Worm (Caenorhabditis elegans) whole organism, mixed stage, embryonic: Measurements from ENCODE around the gene bgnt-1.5.

Experiments
- blmp-1 ChIP-seq: fragments of 150-350 bp; optimal IDR thresholded peaks from 2 replicates; lab custom pipeline; 2014; ENCODE audit warnings: missing biosample characterization, missing genetic modification characterization
- ceh-83 ChIP-seq: fragments of 200-800 bp; sonication (Bioruptor generic); optimal IDR thresholded peaks from 2 replicates; lab custom pipeline; 2018; ENCODE audit warnings: mild to moderate bottlenecking, missing genetic modification characterization, missing compliant biosample characterization
- ces-1 ChIP-seq: fragments of 150-350 bp; optimal IDR thresholded peaks from 2 replicates; lab custom pipeline; 2014; ENCODE audit warnings: missing biosample characterization, missing genetic modification reagents, missing genetic modification characterization
- cnd-1 ChIP-seq: fragments of 200-800 bp; sonication (Bioruptor generic); optimal IDR thresholded peaks from 2 replicates; lab custom pipeline; 2018; ENCODE audit warnings: mild to moderate bottlenecking, missing genetic modification characterization, missing compliant biosample characterization
- lin-13 ChIP-seq: fragments of 150-350 bp; optimal IDR thresholded peaks from 2 replicates; lab custom pipeline; 2014; ENCODE audit warnings: missing biosample characterization, missing genetic modification characterization
- lsy-2 ChIP-seq: fragments of 150-350 bp; optimal IDR thresholded peaks from 2 replicates; lab custom pipeline; 2014; ENCODE audit warnings: missing biosample characterization, missing genetic modification characterization
- nhr-12 ChIP-seq: fragments of 150-350 bp; optimal IDR thresholded peaks from 2 replicates; lab custom pipeline; 2014; ENCODE audit warnings: missing biosample characterization, missing genetic modification characterization
- nhr-237 ChIP-seq: fragments of 150-350 bp; optimal IDR thresholded peaks from 2 replicates; lab custom pipeline; 2014; ENCODE audit warnings: missing biosample characterization, missing genetic modification characterization
- nhr-28 ChIP-seq: fragments of 150-350 bp; optimal IDR thresholded peaks from 2 replicates; lab custom pipeline; 2014; ENCODE audit warnings: missing biosample characterization, missing genetic modification characterization
- pha-4 ChIP-seq: fragments of 150-350 bp; optimal IDR thresholded peaks from 2 replicates; lab custom pipeline; 2018; ENCODE audit warnings: missing biosample characterization, missing genetic modification reagents, missing genetic modification characterization
- snpc-4 ChIP-seq: fragments of 150-350 bp; optimal IDR thresholded peaks from 2 replicates; lab custom pipeline; 2014; ENCODE audit warnings: missing biosample characterization, missing genetic modification characterization
- unc-39 ChIP-seq: fragments of 150-350 bp; optimal IDR thresholded peaks from 2 replicates; lab custom pipeline; 2014; ENCODE audit warnings: missing biosample characterization, missing genetic modification characterization

ce11 chrX:13274102-13274501, 41.9 kb upstream of the bgnt-1.5 start, which contains the start of gene cyp-14A3:
- TF ChIP-seq nhr-12 (tag; lab: Kevin White, UChicago) (no peak), blmp-1 (tag; lab: Kevin White, UChicago) (no peak), ceh-83 (GFP tag; lab: Kevin White, UChicago) (no peak), nhr-237 (no peak), lin-13 (tag; lab: Kevin White, UChicago) (no peak), pha-4 (tag; lab: Kevin White, UChicago) (no peak), ces-1 (GFP tag; lab: Kevin White, UChicago) (no peak), cnd-1 (tag; lab: Kevin White, UChicago) (no peak), nhr-28 (no peak), lsy-2 (no peak), snpc-4 (no peak), unc-39 (no peak)
